Worm (Caenorhabditis elegans) whole organism, young adult: Measurements from ENCODE around the gene npr-22.

Experiments used
- B0261.1 ChIP-seq: sonication (generic microtip); optimal IDR thresholded peaks from 2 replicates; lab custom pipeline; 2016; ENCODE audit warnings: mild to moderate bottlenecking, missing genetic modification characterization, moderate library complexity, missing compliant biosample characterization
- B0336.3 ChIP-seq: fragments of 200-800 bp; sonication (Bioruptor generic); IDR thresholded peaks from 2 replicates; pipeline ENCODE4 v1.3.6; 2022; ENCODE audit warnings: missing genetic modification characterization, missing compliant biosample characterization
- D2030.7 ChIP-seq: fragments of 200-800 bp; sonication (Bioruptor generic); IDR thresholded peaks from 2 replicates; pipeline ENCODE4 v1.3.6; 2022; ENCODE audit warnings: missing genetic modification reagents, missing genetic modification characterization, missing compliant biosample characterization
- F39B2.1 ChIP-seq: fragments of 200-800 bp; sonication (Bioruptor generic); IDR thresholded peaks from 2 replicates; pipeline ENCODE4 v1.3.6; 2022; ENCODE audit warnings: missing genetic modification reagents, missing genetic modification characterization, missing compliant biosample characterization
- F49E8.2 ChIP-seq: sonication (generic microtip); optimal IDR thresholded peaks from 3 replicates; lab custom pipeline; 2017; ENCODE audit warnings: missing genetic modification characterization, mild to moderate bottlenecking, missing compliant biosample characterization, antibody characterized with exemption, moderate library complexity; ENCODE audit not compliant: insufficient read depth
- ZK185.1 ChIP-seq: sonication (generic microtip); optimal IDR thresholded peaks from 2 replicates; lab custom pipeline; 2016; ENCODE audit warnings: mild to moderate bottlenecking, missing genetic modification characterization, missing compliant biosample characterization; ENCODE audit not compliant: poor library complexity, severe bottlenecking
- akir-1 ChIP-seq: fragments of 200-800 bp; sonication (Bioruptor generic); optimal IDR thresholded peaks from 2 replicates; lab custom pipeline; 2018; ENCODE audit warnings: mild to moderate bottlenecking, missing genetic modification characterization, moderate library complexity, missing compliant biosample characterization
- ama-1 ChIP-seq, 3 experiments: fragments of 150-350 bp in 1 of 3; sonication (generic microtip) in 2 of 3; optimal IDR thresholded peaks; 2 replicates each; lab custom pipeline; 2014 to 2018; ENCODE audit warnings: missing biosample characterization in 2 of 3, missing genetic modification characterization in 2 of 3, missing genetic modification reagents in 2 of 3
- aptf-2 ChIP-seq: fragments of 200-800 bp; sonication (Bioruptor generic); conservative IDR thresholded peaks from 2 replicates; pipeline ENCODE4 v1.3.6; 2022; ENCODE audit warnings: missing genetic modification reagents, missing genetic modification characterization, missing compliant biosample characterization
- atf-7 ChIP-seq: sonication (generic microtip); optimal IDR thresholded peaks from 2 replicates; lab custom pipeline; 2017; ENCODE audit warnings: mild to moderate bottlenecking, missing genetic modification characterization, missing compliant biosample characterization
- athp-1 ChIP-seq: sonication (generic microtip); optimal IDR thresholded peaks from 2 replicates; lab custom pipeline; 2017; ENCODE audit warnings: mild to moderate bottlenecking, missing genetic modification characterization, missing compliant biosample characterization
- attf-5 ChIP-seq: fragments of 200-800 bp; sonication (Bioruptor generic); optimal IDR thresholded peaks from 2 replicates; lab custom pipeline; 2018; ENCODE audit warnings: mild to moderate bottlenecking, missing genetic modification characterization, missing compliant biosample characterization
- cebp-2 ChIP-seq: fragments of 200-800 bp; sonication (Bioruptor generic); IDR thresholded peaks from 2 replicates; pipeline ENCODE4 v1.3.6; 2022; ENCODE audit warnings: missing genetic modification characterization, missing compliant biosample characterization
- ceh-100 ChIP-seq: fragments of 200-800 bp; sonication (Bioruptor generic); IDR thresholded peaks from 2 replicates; pipeline ENCODE4 v1.3.6; 2022; ENCODE audit warnings: missing genetic modification reagents, missing genetic modification characterization, missing compliant biosample characterization
- ceh-27 ChIP-seq: fragments of 200-800 bp; sonication (Bioruptor generic); optimal IDR thresholded peaks from 2 replicates; lab custom pipeline; 2018; ENCODE audit warnings: mild to moderate bottlenecking, missing genetic modification characterization, moderate library complexity, missing compliant biosample characterization
- ceh-40 ChIP-seq: fragments of 200-800 bp; sonication (Bioruptor generic); IDR thresholded peaks from 2 replicates; pipeline ENCODE4 v1.3.6; 2022; ENCODE audit warnings: missing genetic modification characterization, missing compliant biosample characterization
- chd-7 ChIP-seq: sonication (generic microtip); optimal IDR thresholded peaks from 2 replicates; lab custom pipeline; 2016; ENCODE audit warnings: mild to moderate bottlenecking, missing genetic modification characterization, moderate library complexity, missing compliant biosample characterization
- dox-1 ChIP-seq: fragments of 200-800 bp; sonication (Bioruptor generic); IDR thresholded peaks from 2 replicates; pipeline ENCODE4 v1.3.6; 2022; ENCODE audit warnings: missing genetic modification reagents, missing genetic modification characterization, missing compliant biosample characterization
- egl-18 ChIP-seq: fragments of 200-800 bp; sonication (Bioruptor generic); IDR thresholded peaks from 2 replicates; pipeline ENCODE4 v1.3.6; 2022; ENCODE audit warnings: missing genetic modification reagents, missing genetic modification characterization, missing compliant biosample characterization
- egrh-3 ChIP-seq: fragments of 200-800 bp; sonication (Bioruptor generic); IDR thresholded peaks from 2 replicates; pipeline ENCODE4 v1.3.6; 2022; ENCODE audit warnings: missing genetic modification reagents, missing genetic modification characterization, missing compliant biosample characterization
- ets-4 ChIP-seq: fragments of 200-800 bp; sonication (Bioruptor generic); optimal IDR thresholded peaks from 2 replicates; lab custom pipeline; 2018; ENCODE audit warnings: mild to moderate bottlenecking, missing genetic modification characterization, missing compliant biosample characterization
- him-1 ChIP-seq: sonication (generic microtip); optimal IDR thresholded peaks from 2 replicates; lab custom pipeline; 2016; ENCODE audit warnings: missing genotype, missing genetic modification reagents, missing genetic modification characterization, missing compliant biosample characterization
- hlh-12 ChIP-seq: sonication (generic microtip); optimal IDR thresholded peaks from 2 replicates; lab custom pipeline; 2016; ENCODE audit warnings: missing genetic modification characterization, missing compliant biosample characterization
- hrde-1 ChIP-seq: sonication (generic microtip); optimal IDR thresholded peaks from 2 replicates; lab custom pipeline; 2016; ENCODE audit warnings: missing genetic modification characterization, mild to moderate bottlenecking, missing compliant biosample characterization, moderate library complexity, missing genotype, missing genetic modification reagents, borderline replicate concordance
- hsf-1 ChIP-seq: fragments of 200-800 bp; sonication (Bioruptor generic); IDR thresholded peaks from 2 replicates; pipeline ENCODE4 v1.3.6; 2022; ENCODE audit warnings: missing genetic modification reagents, missing genetic modification characterization, missing compliant biosample characterization
- let-526 ChIP-seq: fragments of 200-800 bp; sonication (Bioruptor generic); IDR thresholded peaks from 2 replicates; pipeline ENCODE4 v1.3.6; 2022; ENCODE audit warnings: missing genetic modification reagents, missing genetic modification characterization, missing compliant biosample characterization
- let-607 ChIP-seq, 2 experiments: fragments of 200-800 bp in 1 of 2; sonication (Bioruptor generic) in 1 of 2; sonication (generic microtip) in 1 of 2; optimal IDR thresholded peaks; 2 replicates each; lab custom pipeline; 2016 to 2018; ENCODE audit warnings: mild to moderate bottlenecking in 2 of 2, missing compliant biosample characterization in 2 of 2, missing genetic modification characterization in 2 of 2, moderate library complexity in 2 of 2, missing genotype in 1 of 2
- lin-35 ChIP-seq, 3 experiments: fragments of 150-350 bp in 2 of 3; sonication (generic microtip) in 1 of 3; optimal IDR thresholded peaks; 2 replicates each; lab custom pipeline; 2014 to 2018; ENCODE audit warnings: missing biosample characterization in 3 of 3, missing genetic modification characterization in 3 of 3, missing genetic modification reagents in 3 of 3
- lin-54 ChIP-seq: fragments of 200-800 bp; sonication (Bioruptor generic); optimal IDR thresholded peaks from 2 replicates; lab custom pipeline; 2018; ENCODE audit warnings: mild to moderate bottlenecking, missing genetic modification characterization, missing compliant biosample characterization
- lir-1 ChIP-seq: fragments of 200-800 bp; sonication (Bioruptor generic); conservative IDR thresholded peaks from 2 replicates; pipeline ENCODE4 v1.3.6; 2022; ENCODE audit warnings: missing genetic modification reagents, missing genetic modification characterization, missing compliant biosample characterization
- lsl-1 ChIP-seq: fragments of 200-800 bp; sonication (Bioruptor generic); optimal IDR thresholded peaks from 2 replicates; lab custom pipeline; 2018; ENCODE audit warnings: mild to moderate bottlenecking, missing genetic modification characterization, moderate library complexity, missing compliant biosample characterization
- madf-10 ChIP-seq: sonication (generic microtip); optimal IDR thresholded peaks from 2 replicates; lab custom pipeline; 2016; ENCODE audit warnings: mild to moderate bottlenecking, missing genetic modification characterization, missing compliant biosample characterization
- mxl-1 ChIP-seq: sonication (generic microtip); optimal IDR thresholded peaks from 2 replicates; lab custom pipeline; 2016; ENCODE audit warnings: missing genetic modification characterization, missing compliant biosample characterization
- nfyb-1 ChIP-seq: fragments of 200-800 bp; sonication (Bioruptor generic); IDR thresholded peaks from 2 replicates; pipeline ENCODE4 v1.3.6; 2022; ENCODE audit warnings: missing genetic modification reagents, missing genetic modification characterization, missing compliant biosample characterization
- nhr-27 ChIP-seq: fragments of 200-800 bp; sonication (Bioruptor generic); optimal IDR thresholded peaks from 2 replicates; lab custom pipeline; 2018; ENCODE audit warnings: mild to moderate bottlenecking, missing genetic modification characterization, moderate library complexity, missing compliant biosample characterization
- nhr-80 ChIP-seq: sonication (generic microtip); optimal IDR thresholded peaks from 2 replicates; lab custom pipeline; 2016; ENCODE audit warnings: missing genetic modification characterization, missing compliant biosample characterization
- repo-1 ChIP-seq: sonication (generic microtip); optimal IDR thresholded peaks from 2 replicates; lab custom pipeline; 2017; ENCODE audit warnings: mild to moderate bottlenecking, missing genetic modification characterization, missing compliant biosample characterization
- rpc-1 ChIP-seq, 2 experiments: fragments of 150-350 bp in 1 of 2; sonication (generic microtip) in 1 of 2; optimal IDR thresholded peaks; 2 replicates each; lab custom pipeline; 2014 to 2018; ENCODE audit warnings: missing biosample characterization in 1 of 2, missing genetic modification characterization in 1 of 2, missing genetic modification reagents in 1 of 2, missing genotype in 1 of 2
- snpc-1.3 ChIP-seq: sonication (generic microtip); optimal IDR thresholded peaks from 2 replicates; lab custom pipeline; 2017; ENCODE audit warnings: missing genetic modification characterization, mild to moderate bottlenecking, missing compliant biosample characterization, antibody characterized with exemption, moderate library complexity, missing genotype, missing genetic modification reagents; ENCODE audit not compliant: insufficient read depth
- snpc-3.4 ChIP-seq: sonication (generic microtip); optimal IDR thresholded peaks from 2 replicates; lab custom pipeline; 2017; ENCODE audit warnings: missing genetic modification characterization, mild to moderate bottlenecking, missing compliant biosample characterization, antibody characterized with exemption, moderate library complexity, missing genotype, missing genetic modification reagents
- tbx-9 ChIP-seq: sonication (generic microtip); optimal IDR thresholded peaks from 2 replicates; lab custom pipeline; 2016; ENCODE audit warnings: borderline replicate concordance, missing genetic modification characterization, inconsistent platforms, missing compliant biosample characterization
- tlf-1 ChIP-seq: fragments of 200-800 bp; sonication (Bioruptor generic); optimal IDR thresholded peaks from 2 replicates; lab custom pipeline; 2018; ENCODE audit warnings: mild to moderate bottlenecking, missing genetic modification characterization, missing compliant biosample characterization
- unc-62 ChIP-seq: fragments of 150-350 bp; optimal IDR thresholded peaks from 2 replicates; lab custom pipeline; 2014; ENCODE audit warnings: missing biosample characterization, missing genetic modification reagents, missing genetic modification characterization
- ztf-28 ChIP-seq: fragments of 200-800 bp; sonication (Bioruptor generic); IDR thresholded peaks from 2 replicates; pipeline ENCODE4 v1.3.6; 2022; ENCODE audit warnings: missing genetic modification reagents, missing genetic modification characterization, missing compliant biosample characterization
- ztf-3 ChIP-seq: fragments of 200-800 bp; sonication (Bioruptor generic); optimal IDR thresholded peaks from 2 replicates; lab custom pipeline; 2018; ENCODE audit warnings: mild to moderate bottlenecking, missing genetic modification characterization, missing compliant biosample characterization

npr-22 gene

ce11 chrIV:8585076-8586033, 26.1 kb downstream of the npr-22 start, which contains the start of gene catp-7:
Gene catp-7 (plus strand): TSS chrIV:8585983.
- TF ChIP-seq hlh-12 (tag; lab: Kevin White, UChicago), result no peak
- TF ChIP-seq him-1, result no peak
- TF ChIP-seq rpc-1 (optimal IDR thresholded peaks at IDR 0.05; lab: Kevin White, UChicago), result no peak
- no peak for TF ChIP-seq rpc-1 (tag; optimal IDR thresholded peaks at IDR 0.05; lab: Kevin White, UChicago)
- TF ChIP-seq egrh-3 (GFP tag; lab: Robert Waterston, UW), result no peak
- no peak for TF ChIP-seq tbx-9
- no peak for TF ChIP-seq cebp-2
- TF ChIP-seq egl-18, result no peak
- TF ChIP-seq atf-7 (tag; lab: Kevin White, UChicago), result peak; percentile 60
- TF ChIP-seq hsf-1 (GFP tag; lab: Robert Waterston, UW), result peak; percentile 84; the same call in 1 of the 2 replicates
- TF ChIP-seq lin-35 (GFP tag; optimal IDR thresholded peaks at IDR 0.05; lab: Kevin White, UChicago), result no peak
- no peak for TF ChIP-seq lin-54 (GFP tag; lab: Kevin White, UChicago)
- TF ChIP-seq hrde-1, result no peak
- peak; percentile 42 for TF ChIP-seq chd-7
- no peak for TF ChIP-seq ceh-40 (GFP tag; lab: Robert Waterston, UW)
- TF ChIP-seq akir-1 (GFP tag; lab: Kevin White, UChicago), result no peak
- no peak for TF ChIP-seq athp-1
- TF ChIP-seq ets-4 (GFP tag; lab: Kevin White, UChicago), result no peak
- no peak for TF ChIP-seq aptf-2 (GFP tag; lab: Robert Waterston, UW)
- no peak for TF ChIP-seq nhr-27
- no peak for TF ChIP-seq madf-10 (tag; lab: Kevin White, UChicago)
- peak; percentile 60; the same call in 1 of the 2 replicates for TF ChIP-seq nfyb-1 (GFP tag; lab: Robert Waterston, UW)
- TF ChIP-seq repo-1 (tag; lab: Kevin White, UChicago), result no peak
- TF ChIP-seq ZK185.1 (tag; lab: Kevin White, UChicago), result no peak
- TF ChIP-seq let-526 (GFP tag; lab: Robert Waterston, UW), result 0 out of 2 replicates have a peak, but pooled peaks have one; percentile 5
- TF ChIP-seq snpc-3.4, result no peak
- TF ChIP-seq F49E8.2, result no peak
- TF ChIP-seq dox-1, result no peak
- TF ChIP-seq attf-5, result peak; percentile 22
- TF ChIP-seq ztf-3 (GFP tag; lab: Kevin White, UChicago), result no peak
- no peak for TF ChIP-seq tlf-1 (GFP tag; lab: Kevin White, UChicago)
- TF ChIP-seq F39B2.1, result no peak
- peak; percentile 87 for TF ChIP-seq nhr-80 (tag; lab: Kevin White, UChicago)
- TF ChIP-seq mxl-1 (tag; lab: Kevin White, UChicago), result no peak
- TF ChIP-seq lir-1 (GFP tag; lab: Robert Waterston, UW), result 0 out of 2 replicates have a peak, but pooled peaks have one; percentile 30
- no peak for TF ChIP-seq ama-1 (optimal IDR thresholded peaks at IDR 0.05; lab: Kevin White, UChicago)
- no peak for TF ChIP-seq ama-1 (GFP tag; optimal IDR thresholded peaks at IDR 0.05; lab: Kevin White, UChicago)
- no peak for TF ChIP-seq B0336.3 (GFP tag; lab: Robert Waterston, UW)
- TF ChIP-seq D2030.7 (GFP tag; lab: Robert Waterston, UW), result no peak
- TF ChIP-seq unc-62 (GFP tag; lab: Kevin White, UChicago), result no peak
- TF ChIP-seq B0261.1, result no peak
- TF ChIP-seq snpc-1.3 (tag; lab: Kevin White, UChicago), result no peak
- no peak for TF ChIP-seq ceh-27 (GFP tag; lab: Kevin White, UChicago)
- TF ChIP-seq lsl-1, result no peak
- TF ChIP-seq ztf-28 (GFP tag; lab: Robert Waterston, UW), result no peak
- peak in 1 of 2 experiments; percentile 44 for TF ChIP-seq let-607 (tag; optimal IDR thresholded peaks at IDR 0.05; lab: Kevin White, UChicago)
- no peak for TF ChIP-seq ceh-100
